Worm (Caenorhabditis elegans): Measurements from ENCODE around the gene srab-16.

Gene srab-16

ce11 chrV:773256-773655 lies 9.3 kb upstream of the srab-16 start, which contains the start of gene sti-1:
sti-1 (plus strand) TSS chrV:773518.
- TF ChIP-seq aha-1 (tag; optimal IDR thresholded peaks at IDR 0.05) = no peak
- TF ChIP-seq alr-1 (tag; optimal IDR thresholded peaks at IDR 0.05; ENCODE audit: borderline replicate concordance) = no peak
- TF ChIP-seq grh-1 (GFP tag; IDR thresholded peaks at IDR 0.05) = peak; percentile 77
- TF ChIP-seq sptf-1 (tag; optimal IDR thresholded peaks at IDR 0.05) = no peak
- no peak for TF ChIP-seq pag-3 (tag; optimal IDR thresholded peaks at IDR 0.05; ENCODE audit: borderline replicate concordance, insufficient read depth)
- TF ChIP-seq nhr-47 (tag; optimal IDR thresholded peaks at IDR 0.05) = peak; percentile 93
- TF ChIP-seq ceh-8 (GFP tag; optimal IDR thresholded peaks at IDR 0.05) = peak; percentile 68
- peak; percentile 93 for TF ChIP-seq nhr-20 (tag; optimal IDR thresholded peaks at IDR 0.05)
- TF ChIP-seq nhr-77 (tag; optimal IDR thresholded peaks at IDR 0.05) = peak; percentile 96
- peak; percentile 89 to 91 for TF ChIP-seq lsy-2 (tag; optimal IDR thresholded peaks at IDR 0.05)
- peak; percentile 85 to 92 (median 88) for TF ChIP-seq ceh-82 (tag; optimal IDR thresholded peaks at IDR 0.05)
- TF ChIP-seq lin-15B (tag; optimal IDR thresholded peaks at IDR 0.05) = peak; percentile 85
- TF ChIP-seq nhr-237 (tag; optimal IDR thresholded peaks at IDR 0.05) = peak; percentile 83
- TF ChIP-seq hlh-17 (GFP tag; optimal IDR thresholded peaks at IDR 0.05; ENCODE audit: borderline replicate concordance) = no peak
- peak; percentile 56 for TF ChIP-seq zip-4 (GFP tag; optimal IDR thresholded peaks at IDR 0.05)
- no peak for TF ChIP-seq ceh-90 (tag; optimal IDR thresholded peaks at IDR 0.05)
- peak; percentile 95 for TF ChIP-seq mep-1 (tag; optimal IDR thresholded peaks at IDR 0.05)
- TF ChIP-seq unc-130 (tag; optimal IDR thresholded peaks at IDR 0.05) = peak; percentile 89
- peak; percentile 74 for TF ChIP-seq blmp-1 (tag; optimal IDR thresholded peaks at IDR 0.05)
- TF ChIP-seq ets-5 (GFP tag; IDR thresholded peaks at IDR 0.05) = no peak
- TF ChIP-seq nhr-84 (tag; optimal IDR thresholded peaks at IDR 0.05) = no peak
- peak; percentile 84 for TF ChIP-seq lin-39 (tag; optimal IDR thresholded peaks at IDR 0.05)
- peak; percentile 24 for TF ChIP-seq vab-15 (tag; optimal IDR thresholded peaks at IDR 0.05)
- TF ChIP-seq mdl-1 (tag; optimal IDR thresholded peaks at IDR 0.05) = peak in 1 of 2 experiments; percentile 75
- no peak for TF ChIP-seq ces-1 (GFP tag; optimal IDR thresholded peaks at IDR 0.05)
- no peak for TF ChIP-seq zag-1 (tag; optimal IDR thresholded peaks at IDR 0.05)
- TF ChIP-seq lin-13 (GFP tag; optimal IDR thresholded peaks at IDR 0.05) = peak; percentile 79
- no peak for TF ChIP-seq hpl-2 (GFP tag; optimal IDR thresholded peaks at IDR 0.05)
- TF ChIP-seq nhr-11 (tag; optimal IDR thresholded peaks at IDR 0.05) = peak; percentile 81
- peak; percentile 83 for TF ChIP-seq C16A3.4 (tag; optimal IDR thresholded peaks at IDR 0.05)
- no peak for TF ChIP-seq pqm-1 (tag; optimal IDR thresholded peaks at IDR 0.05)
- peak; percentile 81 for TF ChIP-seq irx-1 (tag; optimal IDR thresholded peaks at IDR 0.05)
- TF ChIP-seq dpl-1 (GFP tag; optimal IDR thresholded peaks at IDR 0.05) = peak; percentile 96 to 97 (median 97)
- peak; percentile 97 to 99 for TF ChIP-seq lin-35 (GFP tag; optimal IDR thresholded peaks at IDR 0.05)
- peak; percentile 77 for TF ChIP-seq pax-3 (tag; optimal IDR thresholded peaks at IDR 0.05)
- TF ChIP-seq ceh-63 (GFP tag; optimal IDR thresholded peaks at IDR 0.05) = no peak
- TF ChIP-seq jun-1 (tag; optimal IDR thresholded peaks at IDR 0.05) = peak; percentile 86
- TF ChIP-seq F16B12.6 (tag; optimal IDR thresholded peaks at IDR 0.05) = peak; percentile 36
- TF ChIP-seq aly-2 (tag; optimal IDR thresholded peaks at IDR 0.05) = peak; percentile 51
- peak; percentile 19 for TF ChIP-seq fkh-10 (GFP tag; optimal IDR thresholded peaks at IDR 0.05)
- TF ChIP-seq C04F5.9 (tag; optimal IDR thresholded peaks at IDR 0.05) = peak; percentile 41
- peak; percentile 99 to 100 for TF ChIP-seq efl-1 (optimal IDR thresholded peaks at IDR 0.05)
- TF ChIP-seq efl-1 (GFP tag; optimal IDR thresholded peaks at IDR 0.05 in 1 of 2) = peak; percentile 99 to 100
- no peak for TF ChIP-seq hlh-4 (tag; optimal IDR thresholded peaks at IDR 0.05)
- TF ChIP-seq xbp-1 (tag; optimal IDR thresholded peaks at IDR 0.05) = peak; percentile 91
- TF ChIP-seq nhr-28 (tag; optimal IDR thresholded peaks at IDR 0.05) = peak; percentile 39
- TF ChIP-seq mab-9 (GFP tag; IDR thresholded peaks at IDR 0.05) = peak; percentile 79
- TF ChIP-seq sox-4 (tag; optimal IDR thresholded peaks at IDR 0.05) = peak; percentile 71
- TF ChIP-seq unc-30 (tag; optimal IDR thresholded peaks at IDR 0.05) = no peak
- peak; percentile 98 for TF ChIP-seq lin-14 (GFP tag; optimal IDR thresholded peaks at IDR 0.05)
- peak; percentile 93 for TF ChIP-seq nhr-85 (tag)
- TF ChIP-seq unc-62 (GFP tag; optimal IDR thresholded peaks at IDR 0.05) = no peak
- peak; percentile 54 for TF ChIP-seq lir-3 (tag; optimal IDR thresholded peaks at IDR 0.05; ENCODE audit: poor library complexity)
- TF ChIP-seq snpc-4 (tag; optimal IDR thresholded peaks at IDR 0.05) = peak; percentile 65
